Worm (Caenorhabditis elegans): ENCODE results near the gene tyra-3.

DNA sequence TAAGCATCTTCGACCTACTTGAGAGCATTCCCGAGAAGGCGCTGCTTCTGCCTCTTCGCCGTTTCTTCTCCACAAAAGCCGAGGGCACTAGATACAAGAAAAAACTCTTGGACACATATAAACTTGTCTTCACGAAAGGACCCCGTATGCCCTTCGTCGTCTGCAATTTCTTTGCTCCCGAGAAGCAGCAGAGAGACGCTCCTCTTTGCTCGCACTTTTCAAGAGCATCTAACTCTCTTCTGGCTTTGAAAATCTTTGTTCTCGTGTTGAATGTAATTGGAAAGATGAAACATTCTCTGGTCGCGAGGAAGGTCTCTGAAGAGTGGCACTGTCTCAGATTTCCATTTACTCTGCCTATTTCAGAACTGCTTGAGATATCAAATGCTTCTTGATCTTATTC lies 8.9 kb upstream of the tyra-3 start:
- TF ChIP-seq zip-4 (GFP tag; optimal IDR thresholded peaks at IDR 0.05) (no peak), mdl-1 (tag; optimal IDR thresholded peaks at IDR 0.05) (no peak), jun-1 (tag; optimal IDR thresholded peaks at IDR 0.05) (no peak), unc-62 (GFP tag; optimal IDR thresholded peaks at IDR 0.05) (no peak)
